Worm (Caenorhabditis elegans) whole organism, late embryonic: ENCODE results near the gene gcy-36.

Experiments
- ama-1 ChIP-seq: fragments of 150-350 bp; optimal IDR thresholded peaks from 2 replicates; lab custom pipeline; 2014
- ceh-9 ChIP-seq: sonication (generic microtip); optimal IDR thresholded peaks from 2 replicates; lab custom pipeline; 2016; ENCODE audit warnings: mild to moderate bottlenecking, missing genetic modification characterization, inconsistent platforms, missing compliant biosample characterization
- dmd-4 ChIP-seq: sonication (generic microtip); optimal IDR thresholded peaks from 2 replicates; lab custom pipeline; 2016; ENCODE audit warnings: borderline replicate concordance, missing genetic modification characterization, missing compliant biosample characterization
- elt-2 ChIP-seq: sonication (generic microtip); optimal IDR thresholded peaks from 2 replicates; lab custom pipeline; 2016; ENCODE audit warnings: missing genetic modification reagents, missing genetic modification characterization, missing compliant biosample characterization
- elt-4 ChIP-seq: sonication (generic microtip); optimal IDR thresholded peaks from 2 replicates; lab custom pipeline; 2016; ENCODE audit warnings: missing genetic modification characterization, missing compliant biosample characterization
- fkh-10 ChIP-seq: fragments of 150-350 bp; optimal IDR thresholded peaks from 2 replicates; lab custom pipeline; 2014; ENCODE audit warnings: missing biosample characterization, missing genetic modification reagents, missing genetic modification characterization
- lin-11 ChIP-seq: fragments of 200-800 bp; sonication (Bioruptor generic); optimal IDR thresholded peaks from 2 replicates; lab custom pipeline; 2018; ENCODE audit warnings: mild to moderate bottlenecking, missing genetic modification characterization, missing compliant biosample characterization
- nhr-232 ChIP-seq: sonication (generic microtip); optimal IDR thresholded peaks from 2 replicates; lab custom pipeline; 2016; ENCODE audit warnings: missing genetic modification characterization, missing compliant biosample characterization
- pat-9 ChIP-seq: fragments of 200-800 bp; sonication (Bioruptor generic); optimal IDR thresholded peaks from 2 replicates; lab custom pipeline; 2018; ENCODE audit warnings: mild to moderate bottlenecking, missing genetic modification characterization, moderate library complexity, missing compliant biosample characterization
- pqm-1 ChIP-seq: sonication (generic microtip); optimal IDR thresholded peaks from 2 replicates; lab custom pipeline; 2016; ENCODE audit warnings: missing genetic modification characterization, missing compliant biosample characterization
- sox-4 ChIP-seq: sonication (generic microtip); optimal IDR thresholded peaks from 2 replicates; lab custom pipeline; 2017; ENCODE audit warnings: mild to moderate bottlenecking, missing genetic modification characterization, inconsistent platforms, missing compliant biosample characterization
- zip-5 ChIP-seq: sonication (generic microtip); optimal IDR thresholded peaks from 2 replicates; lab custom pipeline; 2016; ENCODE audit warnings: missing genetic modification characterization, missing compliant biosample characterization

DNA sequence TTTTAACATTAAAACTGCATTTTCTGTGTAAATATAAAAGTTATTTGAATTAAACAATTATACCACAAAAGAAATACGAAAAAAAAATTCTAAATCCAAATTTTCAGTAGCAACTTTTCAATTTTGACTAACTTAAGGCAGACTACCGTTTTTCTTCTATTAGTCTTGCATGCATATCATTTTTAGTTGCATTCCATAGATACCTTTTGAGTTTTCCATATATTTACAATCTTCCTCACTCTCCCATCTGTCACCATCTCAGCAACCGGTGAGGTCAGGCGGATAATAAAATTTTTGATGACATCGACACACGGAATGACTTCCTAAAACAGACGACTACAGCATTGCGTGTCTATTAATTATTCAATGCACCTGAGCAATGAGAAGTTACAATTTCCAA, at the start of gene gcy-36:
- TF ChIP-seq lin-11 (no peak), sox-4 (tag; lab: Kevin White, UChicago) (no peak), fkh-10 (GFP tag; lab: Kevin White, UChicago) (no peak), nhr-232 (no peak), pat-9 (tag; lab: Kevin White, UChicago) (no peak), elt-4 (tag; lab: Kevin White, UChicago) (no peak), elt-2 (no peak), dmd-4 (tag; lab: Kevin White, UChicago) (no peak), ceh-9 (no peak), pqm-1 (no peak), ama-1 (lab: Kevin White, UChicago) (no peak), zip-5 (tag; lab: Kevin White, UChicago) (no peak)
